Worm (Caenorhabditis elegans) whole organism, L1 larva: ENCODE results near the gene F58G1.2.
A peak's percentile ranks its signal among the peaks of the same experiment; 100 is the strongest.

Experiments
- C04F5.9 ChIP-seq: sonication (generic microtip); optimal IDR thresholded peaks from 2 replicates; lab custom pipeline; 2016; ENCODE audit warnings: missing genetic modification characterization, missing compliant biosample characterization
- C16A3.4 ChIP-seq: fragments of 150-350 bp; optimal IDR thresholded peaks from 2 replicates; lab custom pipeline; 2014; ENCODE audit warnings: missing biosample characterization, missing genetic modification characterization
- C34B4.2 ChIP-seq: sonication (generic microtip); optimal IDR thresholded peaks from 2 replicates; lab custom pipeline; 2017; ENCODE audit warnings: mild to moderate bottlenecking, missing genetic modification characterization, missing compliant biosample characterization
- Y116A8C.19 ChIP-seq: sonication (generic microtip); optimal IDR thresholded peaks from 2 replicates; lab custom pipeline; 2016; ENCODE audit warnings: missing compliant biosample characterization, missing genetic modification characterization, borderline replicate concordance
- aha-1 ChIP-seq: fragments of 150-350 bp; optimal IDR thresholded peaks from 2 replicates; lab custom pipeline; 2014; ENCODE audit warnings: missing biosample characterization, missing genetic modification characterization
- aly-2 ChIP-seq: fragments of 150-350 bp; optimal IDR thresholded peaks from 2 replicates; lab custom pipeline; 2014; ENCODE audit warnings: missing biosample characterization, missing genetic modification characterization
- ama-1 ChIP-seq: fragments of 150-350 bp; optimal IDR thresholded peaks from 2 replicates; lab custom pipeline; 2014
- blmp-1 ChIP-seq: fragments of 150-350 bp; optimal IDR thresholded peaks from 2 replicates; lab custom pipeline; 2014; ENCODE audit warnings: missing biosample characterization, missing genetic modification characterization
- ceh-8 ChIP-seq: fragments of 200-800 bp; sonication (Bioruptor generic); optimal IDR thresholded peaks from 2 replicates; lab custom pipeline; 2018; ENCODE audit warnings: mild to moderate bottlenecking, missing genetic modification characterization, moderate library complexity, missing compliant biosample characterization
- dpl-1 ChIP-seq, 3 experiments: fragments of 150-350 bp in 2 of 3; sonication (generic microtip) in 1 of 3; optimal IDR thresholded peaks; 2 replicates each; lab custom pipeline; 2014 to 2017; ENCODE audit warnings: missing biosample characterization in 3 of 3, missing genetic modification characterization in 3 of 3, missing genetic modification reagents in 3 of 3
- dsc-1 ChIP-seq: sonication (generic microtip); optimal IDR thresholded peaks from 2 replicates; lab custom pipeline; 2016; ENCODE audit warnings: mild to moderate bottlenecking, missing genetic modification characterization, missing compliant biosample characterization
- efl-1 ChIP-seq, 4 experiments: fragments of 150-350 bp; optimal IDR thresholded peaks in 3 of 4; peaks in 1 of 4; 1 replicate in 1 of 4; 2 replicates in 3 of 4; lab custom pipeline; 2014; ENCODE audit warnings: missing biosample characterization in 2 of 4, missing genetic modification characterization in 2 of 4, missing genetic modification reagents in 2 of 4
- efl-3 ChIP-seq: fragments of 200-800 bp; sonication (Bioruptor generic); optimal IDR thresholded peaks from 2 replicates; lab custom pipeline; 2018; ENCODE audit warnings: mild to moderate bottlenecking, missing genetic modification characterization, missing compliant biosample characterization
- egl-13 ChIP-seq: sonication (generic microtip); optimal IDR thresholded peaks from 2 replicates; lab custom pipeline; 2016; ENCODE audit warnings: missing genotype, missing genetic modification reagents, missing genetic modification characterization, missing compliant biosample characterization
- elt-2 ChIP-seq: sonication (generic microtip); optimal IDR thresholded peaks from 2 replicates; lab custom pipeline; 2016; ENCODE audit warnings: missing genetic modification characterization, mild to moderate bottlenecking, inconsistent platforms, missing compliant biosample characterization, missing genetic modification reagents
- fkh-10 ChIP-seq: sonication (generic microtip); optimal IDR thresholded peaks from 2 replicates; lab custom pipeline; 2017; ENCODE audit warnings: missing biosample characterization, missing genetic modification reagents, missing genetic modification characterization
- fkh-8 ChIP-seq: sonication (generic microtip); optimal IDR thresholded peaks from 2 replicates; lab custom pipeline; 2016; ENCODE audit warnings: mild to moderate bottlenecking, missing genetic modification characterization, missing compliant biosample characterization
- fos-1 ChIP-seq: fragments of 150-350 bp; optimal IDR thresholded peaks from 2 replicates; lab custom pipeline; 2014; ENCODE audit warnings: missing biosample characterization, missing genetic modification characterization
- grh-1 ChIP-seq: fragments of 200-800 bp; sonication (Bioruptor generic); IDR thresholded peaks from 2 replicates; pipeline ENCODE4 v1.3.6; 2022; ENCODE audit warnings: missing genetic modification reagents, missing genetic modification characterization, missing compliant biosample characterization
- hlh-17 ChIP-seq: fragments of 200-800 bp; sonication (Bioruptor generic); optimal IDR thresholded peaks from 2 replicates; lab custom pipeline; 2018; ENCODE audit warnings: missing genetic modification characterization, mild to moderate bottlenecking, missing compliant biosample characterization, moderate library complexity, borderline replicate concordance
- irx-1 ChIP-seq: sonication (generic microtip); optimal IDR thresholded peaks from 2 replicates; lab custom pipeline; 2016; ENCODE audit warnings: missing genetic modification characterization, missing compliant biosample characterization
- jun-1 ChIP-seq: fragments of 150-350 bp; optimal IDR thresholded peaks from 2 replicates; lab custom pipeline; 2014; ENCODE audit warnings: missing biosample characterization, missing genetic modification reagents, missing genetic modification characterization
- lin-14 ChIP-seq: fragments of 200-800 bp; sonication (Bioruptor generic); optimal IDR thresholded peaks from 2 replicates; lab custom pipeline; 2018; ENCODE audit warnings: mild to moderate bottlenecking, missing genetic modification characterization, moderate library complexity, missing compliant biosample characterization
- lin-15B ChIP-seq: fragments of 150-350 bp; sonication (generic microtip); optimal IDR thresholded peaks from 3 replicates; lab custom pipeline; 2014; ENCODE audit warnings: missing biosample characterization, missing genetic modification characterization
- lin-35 ChIP-seq, 2 experiments: fragments of 150-350 bp; optimal IDR thresholded peaks; 2 replicates each; lab custom pipeline; 2014; ENCODE audit warnings: missing biosample characterization in 2 of 2, missing genetic modification characterization in 2 of 2, missing genetic modification reagents in 2 of 2
- lin-39 ChIP-seq: fragments of 150-350 bp; optimal IDR thresholded peaks from 2 replicates; lab custom pipeline; 2014; ENCODE audit warnings: missing biosample characterization, missing genetic modification reagents, missing genetic modification characterization
- lsy-2 ChIP-seq, 2 experiments: fragments of 150-350 bp; optimal IDR thresholded peaks; 2 replicates each; lab custom pipeline; 2014; ENCODE audit warnings: missing biosample characterization in 2 of 2, missing genetic modification characterization in 2 of 2
- mab-9 ChIP-seq: fragments of 200-800 bp; sonication (Bioruptor generic); IDR thresholded peaks from 2 replicates; pipeline ENCODE4 v1.3.6; 2022; ENCODE audit warnings: missing genetic modification reagents, missing genetic modification characterization, missing compliant biosample characterization
- mdl-1 ChIP-seq, 2 experiments: fragments of 150-350 bp; optimal IDR thresholded peaks; 2 replicates each; lab custom pipeline; 2014 to 2017; ENCODE audit warnings: missing biosample characterization in 2 of 2, missing genetic modification characterization in 2 of 2, inconsistent platforms in 1 of 2
- mef-2 ChIP-seq: fragments of 150-350 bp; optimal IDR thresholded peaks from 2 replicates; lab custom pipeline; 2014; ENCODE audit warnings: missing biosample characterization, missing genetic modification characterization
- nhr-11 ChIP-seq: fragments of 150-350 bp; optimal IDR thresholded peaks from 2 replicates; lab custom pipeline; 2014; ENCODE audit warnings: missing biosample characterization, missing genetic modification characterization
- nhr-12 ChIP-seq: sonication (generic microtip); optimal IDR thresholded peaks from 2 replicates; lab custom pipeline; 2017; ENCODE audit warnings: missing biosample characterization, missing genetic modification characterization
- nhr-19 ChIP-seq: fragments of 200-800 bp; sonication (Bioruptor generic); conservative IDR thresholded peaks from 2 replicates; pipeline ENCODE4 v1.3.6; 2022; ENCODE audit warnings: missing genetic modification characterization, missing compliant biosample characterization
- nhr-237 ChIP-seq: fragments of 150-350 bp; optimal IDR thresholded peaks from 2 replicates; lab custom pipeline; 2014; ENCODE audit warnings: missing biosample characterization, missing genetic modification characterization
- nhr-47 ChIP-seq: sonication (generic microtip); optimal IDR thresholded peaks from 2 replicates; lab custom pipeline; 2016; ENCODE audit warnings: mild to moderate bottlenecking, missing genetic modification characterization, moderate library complexity, missing compliant biosample characterization
- nhr-84 ChIP-seq: sonication (generic microtip); optimal IDR thresholded peaks from 2 replicates; lab custom pipeline; 2017; ENCODE audit warnings: missing biosample characterization, missing genetic modification characterization
- nhr-90 ChIP-seq: sonication (generic microtip); optimal IDR thresholded peaks from 2 replicates; lab custom pipeline; 2016; ENCODE audit warnings: mild to moderate bottlenecking, missing genetic modification characterization, missing compliant biosample characterization; ENCODE audit not compliant: poor library complexity
- pax-3 ChIP-seq: fragments of 200-800 bp; sonication (Bioruptor generic); optimal IDR thresholded peaks from 2 replicates; lab custom pipeline; 2018; ENCODE audit warnings: mild to moderate bottlenecking, missing genetic modification characterization, moderate library complexity, missing compliant biosample characterization
- pqm-1 ChIP-seq: sonication (generic microtip); optimal IDR thresholded peaks from 3 replicates; lab custom pipeline; 2017; ENCODE audit warnings: missing biosample characterization, missing genetic modification characterization
- skn-1 ChIP-seq: fragments of 150-350 bp; optimal IDR thresholded peaks from 2 replicates; lab custom pipeline; 2014; ENCODE audit warnings: missing biosample characterization, missing genetic modification characterization
- snpc-4 ChIP-seq: fragments of 150-350 bp; optimal IDR thresholded peaks from 2 replicates; lab custom pipeline; 2014; ENCODE audit warnings: missing biosample characterization, missing genetic modification characterization
- snu-23 ChIP-seq: sonication (generic microtip); optimal IDR thresholded peaks from 2 replicates; lab custom pipeline; 2016; ENCODE audit warnings: missing genetic modification characterization, missing compliant biosample characterization
- sptf-1 ChIP-seq: fragments of 150-350 bp; optimal IDR thresholded peaks from 2 replicates; lab custom pipeline; 2014; ENCODE audit warnings: missing biosample characterization, missing genetic modification characterization
- sup-37 ChIP-seq: fragments of 200-800 bp; sonication (Bioruptor generic); optimal IDR thresholded peaks from 2 replicates; lab custom pipeline; 2018; ENCODE audit warnings: mild to moderate bottlenecking, missing genetic modification characterization, missing compliant biosample characterization
- swsn-7 ChIP-seq: sonication (generic microtip); optimal IDR thresholded peaks from 2 replicates; lab custom pipeline; 2016; ENCODE audit warnings: missing genetic modification characterization, missing compliant biosample characterization
- tbx-2 ChIP-seq: sonication (generic microtip); optimal IDR thresholded peaks from 2 replicates; lab custom pipeline; 2016; ENCODE audit warnings: missing genetic modification characterization, missing compliant biosample characterization
- unc-130 ChIP-seq: fragments of 150-350 bp; optimal IDR thresholded peaks from 2 replicates; lab custom pipeline; 2017; ENCODE audit warnings: missing biosample characterization, missing genetic modification characterization, inconsistent platforms
- unc-30 ChIP-seq: sonication (generic microtip); optimal IDR thresholded peaks from 2 replicates; lab custom pipeline; 2017; ENCODE audit warnings: missing biosample characterization, missing genetic modification characterization
- unc-62 ChIP-seq: fragments of 150-350 bp; optimal IDR thresholded peaks from 2 replicates; lab custom pipeline; 2014; ENCODE audit warnings: missing biosample characterization, missing genetic modification reagents, missing genetic modification characterization
- unc-86 ChIP-seq: sonication (generic microtip); optimal IDR thresholded peaks from 2 replicates; lab custom pipeline; 2016; ENCODE audit warnings: missing genetic modification characterization, missing compliant biosample characterization
- vab-15 ChIP-seq: sonication (generic microtip); optimal IDR thresholded peaks from 2 replicates; lab custom pipeline; 2017; ENCODE audit warnings: missing genotype, mild to moderate bottlenecking, missing genetic modification characterization, missing compliant biosample characterization
- zag-1 ChIP-seq: fragments of 150-350 bp; optimal IDR thresholded peaks from 2 replicates; lab custom pipeline; 2014; ENCODE audit warnings: missing biosample characterization, missing genetic modification characterization
- ztf-11 ChIP-seq, 2 experiments: sonication (generic microtip); optimal IDR thresholded peaks; 2 replicates each; lab custom pipeline; 2016 to 2017; ENCODE audit warnings: missing genetic modification characterization in 2 of 2, missing biosample characterization in 1 of 2, missing compliant biosample characterization in 1 of 2
- ztf-4 ChIP-seq: fragments of 150-350 bp; optimal IDR thresholded peaks from 2 replicates; lab custom pipeline; 2014; ENCODE audit warnings: missing biosample characterization, missing genetic modification characterization

F58G1.2 gene

ce11 chrII:12878697-12879096, 40.1 kb downstream of the F58G1.2 start (continued):
- TF ChIP-seq fkh-8 (tag; lab: Kevin White, UChicago), result no peak
- TF ChIP-seq lin-14, result no peak
- no peak for TF ChIP-seq C04F5.9 (tag; lab: Kevin White, UChicago)
- TF ChIP-seq tbx-2, result peak; percentile 22
- TF ChIP-seq mef-2 (tag; lab: Kevin White, UChicago), result no peak
- no peak for TF ChIP-seq unc-86 (tag; lab: Kevin White, UChicago)
- no peak for TF ChIP-seq unc-62 (GFP tag; lab: Kevin White, UChicago)
- TF ChIP-seq egl-13 (tag; lab: Kevin White, UChicago), result no peak
- TF ChIP-seq dpl-1 (GFP tag; optimal IDR thresholded peaks at IDR 0.05; lab: Kevin White, UChicago), result peak in 2 of 3 experiments; percentile 11 to 36
- no peak for TF ChIP-seq unc-130 (tag; lab: Kevin White, UChicago)
- TF ChIP-seq lsy-2 (tag; optimal IDR thresholded peaks at IDR 0.05; lab: Kevin White, UChicago), result peak; percentile 4 to 26
- TF ChIP-seq C16A3.4 (tag; lab: Kevin White, UChicago), result no peak
- no peak for TF ChIP-seq nhr-84 (tag; lab: Kevin White, UChicago)
- no peak for TF ChIP-seq ztf-4 (tag; lab: Kevin White, UChicago)
- no peak for TF ChIP-seq nhr-237 (tag; lab: Kevin White, UChicago)
- TF ChIP-seq efl-3 (GFP tag; lab: Kevin White, UChicago), result no peak
- no peak for TF ChIP-seq dsc-1 (tag; lab: Kevin White, UChicago)
- no peak for TF ChIP-seq fkh-10 (GFP tag; lab: Kevin White, UChicago)
- TF ChIP-seq sup-37 (GFP tag; lab: Kevin White, UChicago), result no peak
- no peak for TF ChIP-seq fos-1
- no peak for TF ChIP-seq pax-3 (tag; lab: Kevin White, UChicago)
- TF ChIP-seq elt-2 (tag; lab: Kevin White, UChicago), result peak; percentile 88
- no peak for TF ChIP-seq C34B4.2 (tag; lab: Kevin White, UChicago)
- no peak for TF ChIP-seq jun-1 (tag; lab: Kevin White, UChicago)
- TF ChIP-seq Y116A8C.19 (tag; lab: Kevin White, UChicago), result no peak
- peak; percentile 17 for TF ChIP-seq ama-1 (lab: Kevin White, UChicago)
- TF ChIP-seq efl-1 (optimal IDR thresholded peaks at IDR 0.05; lab: Kevin White, UChicago), result peak; percentile 42 to 47
- TF ChIP-seq efl-1 (GFP tag; optimal IDR thresholded peaks at IDR 0.05 in 1 of 2; lab: Kevin White, UChicago), result peak; percentile 23 to 93
- no peak for TF ChIP-seq aha-1
- TF ChIP-seq zag-1 (tag; lab: Kevin White, UChicago), result no peak
- peak; percentile 14 for TF ChIP-seq irx-1 (tag; lab: Kevin White, UChicago)
- TF ChIP-seq swsn-7 (tag; lab: Kevin White, UChicago), result peak; percentile 14
- no peak for TF ChIP-seq mab-9
- TF ChIP-seq skn-1 (tag; lab: Kevin White, UChicago), result no peak
- TF ChIP-seq sptf-1, result no peak
- TF ChIP-seq ceh-8 (GFP tag; lab: Kevin White, UChicago), result no peak
- no peak for TF ChIP-seq snpc-4 (tag; lab: Kevin White, UChicago)
- TF ChIP-seq hlh-17 (GFP tag; lab: Kevin White, UChicago), result no peak
- TF ChIP-seq grh-1, result no peak
- peak; percentile 18 for TF ChIP-seq blmp-1 (tag; lab: Kevin White, UChicago)
- TF ChIP-seq lin-39 (tag; lab: Kevin White, UChicago), result no peak
- TF ChIP-seq mdl-1 (tag; optimal IDR thresholded peaks at IDR 0.05; lab: Kevin White, UChicago), result peak in 1 of 2 experiments; percentile 81
- no peak for TF ChIP-seq lin-15B (tag; lab: Kevin White, UChicago)
- TF ChIP-seq snu-23 (GFP tag; lab: Kevin White, UChicago), result peak; percentile 53
- TF ChIP-seq nhr-12 (tag; lab: Kevin White, UChicago), result no peak
- TF ChIP-seq aly-2 (tag; lab: Kevin White, UChicago), result no peak
- TF ChIP-seq nhr-90 (tag; lab: Kevin White, UChicago), result peak; percentile 39
- no peak for TF ChIP-seq nhr-47 (tag; lab: Kevin White, UChicago)
- TF ChIP-seq vab-15 (tag; lab: Kevin White, UChicago), result no peak
- no peak for TF ChIP-seq ztf-11 (tag; optimal IDR thresholded peaks at IDR 0.05; lab: Kevin White, UChicago)
- TF ChIP-seq lin-35 (GFP tag; optimal IDR thresholded peaks at IDR 0.05; lab: Kevin White, UChicago), result peak in 1 of 2 experiments; percentile 48
- TF ChIP-seq nhr-19 (GFP tag; lab: Robert Waterston, UW), result no peak
- no peak for TF ChIP-seq unc-30
- TF ChIP-seq pqm-1, result no peak
- TF ChIP-seq nhr-11 (tag; lab: Kevin White, UChicago), result no peak
